Worm (Caenorhabditis elegans): ENCODE results near the gene F17E9.16.

Gene F17E9.16

DNA sequence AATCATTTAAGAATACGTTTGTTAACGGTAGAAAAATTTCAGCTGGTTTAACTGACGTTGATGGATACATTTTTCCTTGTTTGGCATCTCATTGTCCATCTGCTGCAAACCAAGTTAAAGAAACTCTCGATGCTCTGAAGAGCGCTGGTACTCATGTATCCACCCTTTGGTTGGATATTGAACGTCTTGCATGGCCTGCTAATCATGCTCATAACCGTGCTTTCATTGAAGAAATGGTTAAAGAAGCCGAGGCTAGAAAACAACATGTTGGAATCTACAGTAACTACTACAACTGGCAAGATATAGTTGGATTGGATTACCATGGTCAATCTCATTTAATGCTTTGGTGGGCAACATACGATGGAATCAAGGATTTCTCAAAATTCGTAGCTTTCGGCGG is 19.1 kb upstream of the F17E9.16 start:
- TF ChIP-seq ceh-39 (tag; optimal IDR thresholded peaks at IDR 0.05) (no peak), tbx-8 (GFP tag; optimal IDR thresholded peaks at IDR 0.05) (no peak), hlh-1 (tag; optimal IDR thresholded peaks at IDR 0.05) (no peak), nhr-76 (tag; optimal IDR thresholded peaks at IDR 0.05) (no peak), lsy-2 (tag; optimal IDR thresholded peaks at IDR 0.05) (no peak), M03D4.4 (tag; optimal IDR thresholded peaks at IDR 0.05) (no peak), mab-5 (tag; optimal IDR thresholded peaks at IDR 0.05) (no peak)

- TF ChIP-seq nhr-237 (tag; optimal IDR thresholded peaks at IDR 0.05), result no peak
- TF ChIP-seq mab-5 (tag; optimal IDR thresholded peaks at IDR 0.05), result no peak
- TF ChIP-seq lin-32 (GFP tag; optimal IDR thresholded peaks at IDR 0.05), result no peak
- no peak for TF ChIP-seq nhr-2 (tag; optimal IDR thresholded peaks at IDR 0.05)
- no peak for TF ChIP-seq nhr-76 (tag; optimal IDR thresholded peaks at IDR 0.05)
- TF ChIP-seq ham-2 (GFP tag; optimal IDR thresholded peaks at IDR 0.05), result no peak
- no peak for TF ChIP-seq zip-8 (tag; optimal IDR thresholded peaks at IDR 0.05)
- TF ChIP-seq tbx-8 (GFP tag; optimal IDR thresholded peaks at IDR 0.05), result no peak
Measured at ce11 chrIV:8333554-8333953, 18.6 kb upstream of the F17E9.16 start.

DNA sequence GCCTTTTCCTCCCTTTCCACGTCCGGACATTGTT is 18.4 kb upstream of the F17E9.16 start, which contains the start of gene his-31:
Gene his-31 (minus strand): TSS at position 30 of the 34 bp plus-strand sequence.
- TF ChIP-seq flh-1 (GFP tag; optimal IDR thresholded peaks at IDR 0.05) (no peak), mls-2 (tag; optimal IDR thresholded peaks at IDR 0.05) (no peak), nhr-76 (tag; optimal IDR thresholded peaks at IDR 0.05) (no peak), snpc-4 (tag; optimal IDR thresholded peaks at IDR 0.05) (no peak), nhr-28 (tag; optimal IDR thresholded peaks at IDR 0.05) (no peak), mab-5 (tag; optimal IDR thresholded peaks at IDR 0.05) (no peak), nhr-237 (tag; optimal IDR thresholded peaks at IDR 0.05) (no peak), unc-62 (GFP tag; optimal IDR thresholded peaks at IDR 0.05) (no peak), lin-13 (tag; optimal IDR thresholded peaks at IDR 0.05) (no peak), ham-2 (GFP tag; optimal IDR thresholded peaks at IDR 0.05) (no peak), lsy-2 (tag; optimal IDR thresholded peaks at IDR 0.05) (no peak), tbx-8 (GFP tag; optimal IDR thresholded peaks at IDR 0.05) (no peak), elt-3 (tag; optimal IDR thresholded peaks at IDR 0.05) (no peak), ceh-39 (tag; optimal IDR thresholded peaks at IDR 0.05) (no peak), cnd-1 (tag; optimal IDR thresholded peaks at IDR 0.05) (no peak), nhr-12 (tag; optimal IDR thresholded peaks at IDR 0.05) (no peak), pha-4 (tag; optimal IDR thresholded peaks at IDR 0.05) (no peak), lin-32 (GFP tag; optimal IDR thresholded peaks at IDR 0.05) (no peak), sem-2 (GFP tag; optimal IDR thresholded peaks at IDR 0.05) (no peak)

DNA sequence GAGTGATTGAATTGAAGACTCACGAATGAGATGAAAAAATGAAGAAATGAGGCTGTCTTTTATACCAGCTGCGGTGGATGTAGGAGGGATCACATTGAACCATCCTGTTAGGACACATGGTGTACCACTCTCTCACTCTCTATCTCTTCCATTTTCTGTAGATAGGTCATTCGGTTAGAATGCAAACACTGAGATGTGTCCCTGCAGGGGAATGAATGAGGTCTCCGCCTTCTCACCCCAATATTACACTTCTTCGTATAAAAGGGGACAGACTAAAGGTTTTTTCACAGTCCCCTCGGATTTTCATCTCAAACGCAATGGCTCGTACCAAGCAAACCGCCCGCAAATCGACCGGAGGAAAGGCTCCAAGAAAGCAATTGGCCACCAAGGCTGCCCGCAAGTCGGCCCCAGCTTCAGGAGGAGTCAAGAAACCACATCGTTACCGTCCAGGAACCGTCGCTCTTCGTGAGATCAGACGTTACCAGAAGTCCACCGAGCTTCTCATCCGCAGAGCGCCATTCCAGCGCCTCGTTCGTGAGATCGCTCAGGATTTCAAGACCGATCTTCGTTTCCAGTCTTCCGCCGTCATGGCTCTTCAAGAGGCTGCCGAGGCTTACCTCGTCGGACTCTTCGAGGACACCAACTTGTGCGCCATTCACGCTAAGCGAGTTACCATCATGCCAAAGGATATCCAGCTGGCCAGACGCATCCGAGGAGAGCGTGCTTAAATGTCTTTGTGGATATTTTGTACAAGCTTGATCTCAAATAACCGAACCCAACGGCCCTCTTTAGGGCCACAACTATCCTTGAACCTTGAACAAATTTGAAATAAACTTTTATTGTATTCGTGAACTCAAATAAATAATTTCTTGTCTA is 17.9 kb upstream of the F17E9.16 start, which contains the start of gene his-32:
Gene his-32 (plus strand): TSS at position 318 of the 876 bp plus-strand sequence.
- TF ChIP-seq elt-1 (tag; optimal IDR thresholded peaks at IDR 0.05; ENCODE audit: borderline replicate concordance, insufficient read depth), result peak; percentile 20
- TF ChIP-seq M03D4.4 (tag; optimal IDR thresholded peaks at IDR 0.05), result peak; percentile 75
- TF ChIP-seq blmp-1 (tag; optimal IDR thresholded peaks at IDR 0.05), result no peak
- TF ChIP-seq elt-3 (tag; optimal IDR thresholded peaks at IDR 0.05), result no peak
- TF ChIP-seq mls-2 (tag; optimal IDR thresholded peaks at IDR 0.05), result peak; percentile 61
- TF ChIP-seq nhr-76 (tag; optimal IDR thresholded peaks at IDR 0.05), result no peak
- peak; percentile 65 for TF ChIP-seq lin-32 (GFP tag; optimal IDR thresholded peaks at IDR 0.05)
- peak; percentile 70 for TF ChIP-seq sptf-1 (tag; optimal IDR thresholded peaks at IDR 0.05)
- TF ChIP-seq nhr-12 (tag; optimal IDR thresholded peaks at IDR 0.05), result peak; percentile 87
- TF ChIP-seq mep-1 (tag; optimal IDR thresholded peaks at IDR 0.05), result peak; percentile 92
- TF ChIP-seq nhr-237 (tag; optimal IDR thresholded peaks at IDR 0.05), result no peak
- no peak for TF ChIP-seq ham-2 (GFP tag; optimal IDR thresholded peaks at IDR 0.05)
- peak; percentile 92 for TF ChIP-seq pha-4 (tag; optimal IDR thresholded peaks at IDR 0.05)
- TF ChIP-seq mab-5 (tag; optimal IDR thresholded peaks at IDR 0.05), result no peak
- TF ChIP-seq tbx-8 (GFP tag; optimal IDR thresholded peaks at IDR 0.05), result peak; percentile 72
- TF ChIP-seq sem-2 (GFP tag; optimal IDR thresholded peaks at IDR 0.05), result peak; percentile 78
- no peak for TF ChIP-seq flh-1 (GFP tag; optimal IDR thresholded peaks at IDR 0.05)
- peak; percentile 99 for TF ChIP-seq ceh-39 (tag; optimal IDR thresholded peaks at IDR 0.05)
- peak; percentile 76 for TF ChIP-seq ceh-83 (GFP tag; optimal IDR thresholded peaks at IDR 0.05)
- no peak for TF ChIP-seq nhr-28 (tag; optimal IDR thresholded peaks at IDR 0.05)
- TF ChIP-seq cnd-1 (tag; optimal IDR thresholded peaks at IDR 0.05), result peak; percentile 95
- TF ChIP-seq drap-1 (GFP tag; optimal IDR thresholded peaks at IDR 0.05), result peak; percentile 63
- no peak for TF ChIP-seq unc-120 (tag; optimal IDR thresholded peaks at IDR 0.05; ENCODE audit: poor library complexity, severe bottlenecking)
- TF ChIP-seq bed-3 (GFP tag; optimal IDR thresholded peaks at IDR 0.05), result no peak
- peak; percentile 76 for TF ChIP-seq nhr-2 (tag; optimal IDR thresholded peaks at IDR 0.05)
- peak; percentile 45 for TF ChIP-seq ceh-43 (GFP tag; optimal IDR thresholded peaks at IDR 0.05)
- peak; percentile 96 for TF ChIP-seq unc-39 (tag; optimal IDR thresholded peaks at IDR 0.05)
- TF ChIP-seq ztf-11 (tag; optimal IDR thresholded peaks at IDR 0.05), result peak; percentile 98
- TF ChIP-seq lsy-2 (tag; optimal IDR thresholded peaks at IDR 0.05), result peak; percentile 78
- TF ChIP-seq ces-1 (GFP tag; optimal IDR thresholded peaks at IDR 0.05), result peak; percentile 39
- TF ChIP-seq hlh-1 (tag; optimal IDR thresholded peaks at IDR 0.05), result peak; percentile 64
- TF ChIP-seq lin-13 (tag; optimal IDR thresholded peaks at IDR 0.05), result peak; percentile 98
- peak; percentile 89 for TF ChIP-seq unc-62 (GFP tag; optimal IDR thresholded peaks at IDR 0.05)

Data from whole organism, mixed stage, embryonic.